Fruit fly (Drosophila melanogaster) whole organism, embryonic: ENCODE data around the gene CG43759.

Experiments
- Abd-B ChIP-seq: fragments of 200-800 bp; sonication (Bioruptor generic); optimal IDR thresholded peaks from 2 replicates; lab custom pipeline; 2018; ENCODE audit warnings: missing biosample characterization, mild to moderate bottlenecking, missing genetic modification characterization, moderate library complexity
- Atf6 ChIP-seq: fragments of 200-800 bp; sonication (Bioruptor generic); IDR thresholded peaks from 2 replicates; pipeline ENCODE4 v1.3.6; 2022; ENCODE audit warnings: missing biosample characterization, missing genetic modification characterization
- CG10274 ChIP-seq: fragments of 200-800 bp; sonication (Bioruptor generic); optimal IDR thresholded peaks from 3 replicates; lab custom pipeline; 2017; ENCODE audit warnings: missing biosample characterization, mild to moderate bottlenecking, missing genetic modification characterization
- CG11696 ChIP-seq: fragments of 200-800 bp; sonication (Bioruptor generic); IDR thresholded peaks from 2 replicates; pipeline ENCODE4 v1.3.6; 2022; ENCODE audit warnings: missing biosample characterization, missing genetic modification characterization
- CG14050 ChIP-seq: fragments of 200-800 bp; sonication (Bioruptor generic); IDR thresholded peaks from 3 replicates; pipeline ENCODE4 v1.3.6; 2022; ENCODE audit warnings: missing biosample characterization, missing genetic modification characterization
- CG14667 ChIP-seq: fragments of 200-800 bp; sonication (Bioruptor generic); IDR thresholded peaks from 2 replicates; pipeline ENCODE4 v1.3.6; 2022; ENCODE audit warnings: missing biosample characterization, missing genetic modification characterization
- CG15011 ChIP-seq: fragments of 200-800 bp; sonication (Bioruptor generic); optimal IDR thresholded peaks from 3 replicates; lab custom pipeline; 2018; ENCODE audit warnings: missing biosample characterization, mild to moderate bottlenecking, missing genetic modification characterization
- CG18262 ChIP-seq: fragments of 200-800 bp; optimal IDR thresholded peaks from 3 replicates; lab custom pipeline; 2019; ENCODE audit warnings: missing biosample characterization, mild to moderate bottlenecking, missing genetic modification characterization, moderate library complexity
- CG2875 ChIP-seq: fragments of 200-800 bp; sonication (Bioruptor generic); optimal IDR thresholded peaks from 2 replicates; lab custom pipeline; 2017; ENCODE audit warnings: missing biosample characterization, mild to moderate bottlenecking, missing genetic modification characterization, missing genetic modification reagents
- CG2889 ChIP-seq: fragments of 200-800 bp; sonication (Bioruptor generic); IDR thresholded peaks from 3 replicates; pipeline ENCODE4 v1.3.6; 2022; ENCODE audit warnings: missing biosample characterization, missing genetic modification characterization
- CG30020 ChIP-seq: fragments of 200-800 bp; optimal IDR thresholded peaks from 2 replicates; lab custom pipeline; 2019; ENCODE audit warnings: missing biosample characterization, mild to moderate bottlenecking, missing genetic modification characterization, moderate library complexity
- CG3163 ChIP-seq: fragments of 200-800 bp; sonication (Bioruptor generic); optimal IDR thresholded peaks from 3 replicates; lab custom pipeline; 2016; ENCODE audit warnings: missing biosample characterization, missing genetic modification characterization
- CG32532 ChIP-seq: fragments of 200-800 bp; sonication (Bioruptor generic); IDR thresholded peaks from 2 replicates; pipeline ENCODE4 v1.3.6; 2022; ENCODE audit warnings: missing biosample characterization, missing genetic modification characterization
- CG3407 ChIP-seq: fragments of 200-800 bp; sonication (Bioruptor generic); optimal IDR thresholded peaks from 2 replicates; lab custom pipeline; 2018; ENCODE audit warnings: missing biosample characterization, mild to moderate bottlenecking, missing genetic modification characterization
- CG34422 ChIP-seq: fragments of 200-800 bp; sonication (Bioruptor generic); IDR thresholded peaks from 3 replicates; pipeline ENCODE4 v1.3.6; 2022; ENCODE audit warnings: missing biosample characterization, missing genetic modification characterization
- CG3847 ChIP-seq: fragments of 200-800 bp; sonication (Bioruptor generic); IDR thresholded peaks from 2 replicates; pipeline ENCODE4 v1.3.6; 2022; ENCODE audit warnings: missing biosample characterization, missing genetic modification characterization
- CG3995 ChIP-seq: fragments of 200-800 bp; sonication (Bioruptor generic); optimal IDR thresholded peaks from 3 replicates; lab custom pipeline; 2016; ENCODE audit warnings: missing biosample characterization, missing genetic modification characterization
- CG4820 ChIP-seq: fragments of 200-800 bp; sonication (Bioruptor generic); optimal IDR thresholded peaks from 3 replicates; lab custom pipeline; 2016; ENCODE audit warnings: missing biosample characterization, missing genetic modification characterization
- CG7987 ChIP-seq: fragments of 200-800 bp; sonication (Bioruptor generic); optimal IDR thresholded peaks from 2 replicates; lab custom pipeline; 2018; ENCODE audit warnings: missing biosample characterization, mild to moderate bottlenecking, missing genetic modification characterization, moderate library complexity
- CG8388 ChIP-seq: fragments of 200-800 bp; sonication (Bioruptor generic); optimal IDR thresholded peaks from 2 replicates; lab custom pipeline; 2019; ENCODE audit warnings: missing biosample characterization, mild to moderate bottlenecking, missing genetic modification characterization, moderate library complexity
- CG8924 ChIP-seq: fragments of 200-800 bp; optimal IDR thresholded peaks from 3 replicates; lab custom pipeline; 2019; ENCODE audit warnings: missing biosample characterization, mild to moderate bottlenecking, missing genetic modification characterization, moderate library complexity
- CG8944 ChIP-seq: fragments of 200-800 bp; sonication (Bioruptor generic); optimal IDR thresholded peaks from 3 replicates; lab custom pipeline; 2016; ENCODE audit warnings: missing biosample characterization, missing genetic modification characterization
- Dek ChIP-seq: fragments of 200-800 bp; sonication (Bioruptor generic); optimal IDR thresholded peaks from 3 replicates; lab custom pipeline; 2019; ENCODE audit warnings: missing biosample characterization, mild to moderate bottlenecking, missing genetic modification characterization, moderate library complexity
- Doc3 ChIP-seq: fragments of 200-800 bp; sonication (Bioruptor generic); IDR thresholded peaks from 3 replicates; pipeline ENCODE4 v1.3.6; 2022; ENCODE audit warnings: missing biosample characterization, missing genetic modification characterization; ENCODE audit not compliant: partially characterized antibody
- Ets97D ChIP-seq: fragments of 200-800 bp; sonication (Bioruptor generic); optimal IDR thresholded peaks from 3 replicates; lab custom pipeline; 2016; ENCODE audit warnings: missing biosample characterization, missing genetic modification characterization
- Fer1 ChIP-seq: fragments of 200-800 bp; sonication (Bioruptor generic); optimal IDR thresholded peaks from 2 replicates; lab custom pipeline; 2017; ENCODE audit warnings: missing biosample characterization, mild to moderate bottlenecking, missing genetic modification characterization
- H15 ChIP-seq: fragments of 200-800 bp; sonication (Bioruptor generic); IDR thresholded peaks from 3 replicates; pipeline ENCODE4 v1.3.6; 2022; ENCODE audit warnings: missing biosample characterization, missing genetic modification characterization
- Mes4 ChIP-seq: fragments of 200-800 bp; sonication (Bioruptor generic); optimal IDR thresholded peaks from 2 replicates; lab custom pipeline; 2016; ENCODE audit warnings: missing biosample characterization, missing genetic modification characterization
- Optix ChIP-seq: fragments of 200-800 bp; sonication (Bioruptor generic); IDR thresholded peaks from 3 replicates; pipeline ENCODE4 v1.3.6; 2022; ENCODE audit warnings: missing biosample characterization, missing genetic modification characterization
- Scr ChIP-seq: fragments of 200-800 bp; sonication (Bioruptor generic); IDR thresholded peaks from 2 replicates; pipeline ENCODE4 v1.3.6; 2022; ENCODE audit warnings: missing biosample characterization, missing genetic modification characterization; ENCODE audit not compliant: partially characterized antibody
- bowl ChIP-seq: fragments of 200-800 bp; sonication (Bioruptor generic); IDR thresholded peaks from 2 replicates; pipeline ENCODE4 v1.3.6; 2022; ENCODE audit warnings: missing biosample characterization, missing genetic modification characterization
- caup ChIP-seq: fragments of 200-800 bp; sonication (Bioruptor generic); optimal IDR thresholded peaks from 3 replicates; lab custom pipeline; 2017; ENCODE audit warnings: missing biosample characterization, mild to moderate bottlenecking, missing genetic modification characterization, moderate library complexity; ENCODE audit not compliant: severe bottlenecking
- cg ChIP-seq: fragments of 200-800 bp; sonication (Bioruptor generic); optimal IDR thresholded peaks from 3 replicates; lab custom pipeline; 2019; ENCODE audit warnings: missing biosample characterization, mild to moderate bottlenecking, missing genetic modification characterization, moderate library complexity
- da ChIP-seq: fragments of 200-800 bp; sonication (Bioruptor generic); optimal IDR thresholded peaks from 2 replicates; lab custom pipeline; 2016; ENCODE audit warnings: missing biosample characterization, missing genetic modification characterization
- danr ChIP-seq: fragments of 200-800 bp; sonication (Bioruptor generic); IDR thresholded peaks from 2 replicates; pipeline ENCODE4 v1.3.6; 2022; ENCODE audit warnings: missing biosample characterization, missing genetic modification characterization
- dimm ChIP-seq: fragments of 200-800 bp; sonication (Bioruptor generic); IDR thresholded peaks from 2 replicates; pipeline ENCODE4 v1.3.6; 2022; ENCODE audit warnings: missing biosample characterization, missing genetic modification characterization
- dpn ChIP-seq, 2 experiments: fragments of 200-800 bp; sonication (Bioruptor generic); optimal IDR thresholded peaks; 3 replicates each; lab custom pipeline; 2016; ENCODE audit warnings: missing biosample characterization in 2 of 2, missing genetic modification characterization in 2 of 2
- exex ChIP-seq: fragments of 200-800 bp; sonication (Bioruptor generic); optimal IDR thresholded peaks from 4 replicates; lab custom pipeline; 2018; ENCODE audit warnings: missing biosample characterization, mild to moderate bottlenecking, missing genetic modification characterization, moderate library complexity
- fd3F ChIP-seq: fragments of 200-800 bp; sonication (Bioruptor generic); optimal IDR thresholded peaks from 2 replicates; lab custom pipeline; 2018; ENCODE audit warnings: missing biosample characterization, mild to moderate bottlenecking, missing genetic modification characterization, moderate library complexity
- ftz-f1 ChIP-seq: fragments of 200-800 bp; sonication (Bioruptor generic); optimal IDR thresholded peaks from 2 replicates; lab custom pipeline; 2016; ENCODE audit warnings: missing biosample characterization, missing genetic modification characterization
- gcm ChIP-seq: fragments of 200-800 bp; sonication (Bioruptor generic); optimal IDR thresholded peaks from 2 replicates; lab custom pipeline; 2019; ENCODE audit warnings: missing biosample characterization, mild to moderate bottlenecking, missing genetic modification characterization, moderate library complexity
- h ChIP-seq: fragments of >200 bp; optimal IDR thresholded peaks from 2 replicates; lab custom pipeline; 2017
- kni ChIP-seq: fragments of 200-800 bp; sonication (Bioruptor generic); optimal IDR thresholded peaks from 3 replicates; lab custom pipeline; 2017; ENCODE audit warnings: mild to moderate bottlenecking, missing biosample characterization, missing genetic modification reagents, missing genetic modification characterization
- org-1 ChIP-seq: fragments of 200-800 bp; sonication (Bioruptor generic); optimal IDR thresholded peaks from 2 replicates; lab custom pipeline; 2017; ENCODE audit warnings: missing biosample characterization, missing genetic modification characterization
- pho ChIP-seq: fragments of 200-800 bp; sonication (Bioruptor generic); optimal IDR thresholded peaks from 2 replicates; lab custom pipeline; 2016; ENCODE audit warnings: missing biosample characterization, missing genetic modification characterization
- schlank ChIP-seq: fragments of 200-800 bp; sonication (Bioruptor generic); optimal IDR thresholded peaks from 2 replicates; lab custom pipeline; 2018; ENCODE audit warnings: missing biosample characterization, mild to moderate bottlenecking, missing genetic modification characterization
- scrt ChIP-seq: fragments of 200-800 bp; sonication (Bioruptor generic); optimal IDR thresholded peaks from 2 replicates; lab custom pipeline; 2018; ENCODE audit warnings: missing biosample characterization, mild to moderate bottlenecking, missing genetic modification characterization, moderate library complexity
- sens-2 ChIP-seq: fragments of 200-800 bp; sonication (Bioruptor generic); IDR thresholded peaks from 2 replicates; pipeline ENCODE4 v1.3.6; 2022; ENCODE audit warnings: missing biosample characterization, missing genetic modification characterization
- tup ChIP-seq: fragments of 200-800 bp; sonication (Bioruptor generic); optimal IDR thresholded peaks from 2 replicates; lab custom pipeline; 2016; ENCODE audit warnings: missing biosample characterization, mild to moderate bottlenecking, missing genetic modification characterization, moderate library complexity

CG43759 gene

dm6 chrX:19018102-19018814 lies 88.1 kb downstream of the CG43759 start (continued):
- TF ChIP-seq ftz-f1 (GFP tag; lab: Kevin White, UChicago) = no peak
- peak; percentile 55; the same call in 2 of the 3 replicates for TF ChIP-seq CG14050 (GFP tag; lab: Robert Waterston, UW)
- peak; percentile 77 for TF ChIP-seq Dek
- TF ChIP-seq CG7987 = peak; percentile 23
- TF ChIP-seq Atf6 (GFP tag; lab: Robert Waterston, UW) = peak; percentile 71
- peak; percentile 76 to 82 for TF ChIP-seq dpn (GFP tag; optimal IDR thresholded peaks at IDR 0.05; lab: Kevin White, UChicago)
- TF ChIP-seq CG34422 = peak; percentile 66; the same call in 2 of the 3 replicates
- TF ChIP-seq org-1 (GFP tag; lab: Kevin White, UChicago) = peak; percentile 86
- no peak; the same call in 1 of the 2 replicates for TF ChIP-seq dimm (GFP tag; lab: Robert Waterston, UW)
- peak; percentile 80 for TF ChIP-seq Optix (GFP tag; lab: Robert Waterston, UW)
- no peak for TF ChIP-seq cg (GFP tag; lab: Kevin White, UChicago)
- TF ChIP-seq CG15011 (GFP tag; lab: Kevin White, UChicago) = peak; percentile 62
- peak; percentile 84 for TF ChIP-seq CG18262 (tag; lab: Kevin White, UChicago)
- TF ChIP-seq CG8388 (GFP tag; lab: Kevin White, UChicago) = peak; percentile 78
- TF ChIP-seq CG3407 (GFP tag; lab: Kevin White, UChicago) = peak; percentile 70
- 0 out of 2 replicates have a peak, but pooled peaks have one; percentile 32 for TF ChIP-seq CG11696 (GFP tag; lab: Robert Waterston, UW)
- TF ChIP-seq sens-2 (GFP tag; lab: Robert Waterston, UW) = peak; percentile 74
- TF ChIP-seq caup (GFP tag; lab: Kevin White, UChicago) = peak; percentile 81
- TF ChIP-seq CG8924 (tag; lab: Kevin White, UChicago) = peak; percentile 84
- TF ChIP-seq H15 (GFP tag; lab: Robert Waterston, UW) = peak; percentile 52; the same call in 1 of the 3 replicates
- TF ChIP-seq CG3847 = peak; percentile 71
- TF ChIP-seq fd3F = peak; percentile 59
- TF ChIP-seq CG3995 (GFP tag; lab: Kevin White, UChicago) = no peak
- peak; percentile 68 for TF ChIP-seq Abd-B (GFP tag; lab: Kevin White, UChicago)
- peak; percentile 66 for TF ChIP-seq pho (GFP tag; lab: Kevin White, UChicago)
- peak; percentile 82 for TF ChIP-seq CG32532 (GFP tag; lab: Robert Waterston, UW)
- peak; percentile 34 for TF ChIP-seq CG30020
- TF ChIP-seq schlank (tag; lab: Kevin White, UChicago) = peak; percentile 63
- TF ChIP-seq tup = peak; percentile 68
- peak; percentile 86 for TF ChIP-seq Fer1 (GFP tag; lab: Kevin White, UChicago)
- TF ChIP-seq CG10274 (GFP tag; lab: Kevin White, UChicago) = peak; percentile 45
- no peak for TF ChIP-seq h (lab: Kevin White, UChicago)
- TF ChIP-seq bowl (GFP tag; lab: Robert Waterston, UW) = 0 out of 2 replicates have a peak, but pooled peaks have one; percentile 29
- peak; percentile 77 for TF ChIP-seq CG2875 (GFP tag; lab: Kevin White, UChicago)
- peak; percentile 56; the same call in 2 of the 3 replicates for TF ChIP-seq CG2889 (GFP tag; lab: Robert Waterston, UW)
- peak; percentile 72 for TF ChIP-seq CG14667 (GFP tag; lab: Robert Waterston, UW)
- peak; percentile 36 for TF ChIP-seq kni (GFP tag; lab: Kevin White, UChicago)
- peak; percentile 78 for TF ChIP-seq CG8944 (GFP tag; lab: Kevin White, UChicago)
- TF ChIP-seq Doc3 (GFP tag; lab: Robert Waterston, UW) = no peak
- TF ChIP-seq Scr (GFP tag; lab: Robert Waterston, UW) = no peak
- TF ChIP-seq Ets97D (GFP tag; lab: Kevin White, UChicago) = peak; percentile 27
- TF ChIP-seq exex (tag; lab: Kevin White, UChicago) = peak; percentile 8
- TF ChIP-seq CG3163 (GFP tag; lab: Kevin White, UChicago) = peak; percentile 54
- peak; percentile 73 for TF ChIP-seq scrt (GFP tag; lab: Kevin White, UChicago)
- TF ChIP-seq CG4820 = peak; percentile 84
- TF ChIP-seq da (GFP tag; lab: Kevin White, UChicago) = peak; percentile 3
- TF ChIP-seq gcm (GFP tag; lab: Kevin White, UChicago) = peak; percentile 77
- peak; percentile 63 for TF ChIP-seq danr (GFP tag; lab: Robert Waterston, UW)
- TF ChIP-seq Mes4 = peak; percentile 78
